Fruit fly (Drosophila melanogaster): ENCODE results near the gene CG31810.
A peak's percentile ranks its signal among the peaks of the same experiment; 100 is the strongest.

CG31810 gene

DNA sequence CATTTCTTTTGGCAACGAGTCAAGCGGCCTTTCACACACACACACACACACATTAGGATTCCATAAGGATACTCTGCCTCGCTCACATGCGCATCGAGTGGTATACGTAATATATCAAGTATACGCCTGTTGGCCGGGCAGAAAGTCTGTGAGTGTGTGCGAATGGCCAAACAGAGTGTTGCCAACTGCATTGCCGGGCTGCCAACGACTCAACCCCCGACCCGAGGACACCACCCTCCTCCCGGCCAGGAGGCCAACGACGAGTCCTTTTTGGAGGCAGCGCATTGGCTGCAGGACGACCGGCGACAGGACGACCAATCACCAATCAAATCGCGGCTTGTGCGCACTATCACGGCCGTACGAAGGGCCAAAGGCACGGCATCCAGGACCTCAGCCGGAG lies 25.5 kb upstream of the CG31810 start:
- TF ChIP-seq HLH4C (GFP tag; IDR thresholded peaks at IDR 0.05; ENCODE audit: partially characterized antibody) (0 out of 3 replicates have a peak, but pooled peaks have one; percentile 26), Deaf1 (tag; optimal IDR thresholded peaks at IDR 0.05) (peak; percentile 68), CG13296 (GFP tag; optimal IDR thresholded peaks at IDR 0.05) (no peak), Nf-YC (tag; optimal IDR thresholded peaks at IDR 0.05) (peak; percentile 92), CG7372 (GFP tag; IDR thresholded peaks at IDR 0.05) (peak; percentile 72), Nf-YB (GFP tag; optimal IDR thresholded peaks at IDR 0.05) (peak; percentile 53), CG1832 (GFP tag; optimal IDR thresholded peaks at IDR 0.05) (peak; percentile 6), Dref (GFP tag; IDR thresholded peaks at IDR 0.05) (0 out of 2 replicates have a peak, but pooled peaks have one; percentile 19), CG15073 (GFP tag; optimal IDR thresholded peaks at IDR 0.05) (no peak), ci (GFP tag; IDR thresholded peaks at IDR 0.05) (0 out of 3 replicates have a peak, but pooled peaks have one; percentile 8), CG1529 (GFP tag; optimal IDR thresholded peaks at IDR 0.05) (no peak)

DNA sequence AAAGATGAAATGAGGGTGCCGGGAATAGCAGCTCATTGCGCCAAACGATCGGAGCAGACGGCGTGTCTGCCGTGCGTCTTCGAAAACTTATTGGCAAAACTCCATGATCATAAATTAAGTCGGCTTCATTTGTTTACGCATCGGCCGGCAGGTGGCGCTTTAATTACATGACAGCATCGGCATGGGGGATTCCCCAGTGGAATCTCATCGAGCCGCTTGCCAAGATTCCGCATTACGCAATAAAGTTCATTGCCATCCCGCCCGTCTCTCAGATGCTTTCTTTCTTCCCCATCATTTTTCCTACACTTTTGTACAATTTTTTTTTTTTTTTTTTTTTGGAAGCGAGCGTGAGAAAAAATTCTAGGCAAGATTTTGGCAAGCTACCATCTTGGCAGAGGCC lies 24.4 kb upstream of the CG31810 start:
- TF ChIP-seq CTCF (GFP tag; optimal IDR thresholded peaks at IDR 0.05) (peak; percentile 76), CG1603 (tag; optimal IDR thresholded peaks at IDR 0.05) (no peak), CG7786 (GFP tag; optimal IDR thresholded peaks at IDR 0.05) (no peak), trh (GFP tag; optimal IDR thresholded peaks at IDR 0.05) (no peak), CG7963 (GFP tag; IDR thresholded peaks at IDR 0.05; ENCODE audit: partially characterized antibody) (no peak), MESR4 (GFP tag; optimal IDR thresholded peaks at IDR 0.05) (no peak), CG7372 (GFP tag; IDR thresholded peaks at IDR 0.05) (no peak), Pdp1 (GFP tag; optimal IDR thresholded peaks at IDR 0.05) (peak in 1 of 2 experiments; percentile 85), mld (GFP tag; IDR thresholded peaks at IDR 0.05; ENCODE audit: partially characterized antibody) (0 out of 3 replicates have a peak, but pooled peaks have one; percentile 32), Drgx (GFP tag; IDR thresholded peaks at IDR 0.05) (no peak), CG30403 (GFP tag; optimal IDR thresholded peaks at IDR 0.05) (no peak), lmd (GFP tag; IDR thresholded peaks at IDR 0.05) (0 out of 2 replicates have a peak, but pooled peaks have one; percentile 10), gro (GFP tag; optimal IDR thresholded peaks at IDR 0.05) (peak; percentile 44), sd (tag; optimal IDR thresholded peaks at IDR 0.05) (peak; percentile 86), Sox102F (GFP tag; optimal IDR thresholded peaks at IDR 0.05) (no peak), sens-2 (GFP tag; IDR thresholded peaks at IDR 0.05) (no peak)

DNA sequence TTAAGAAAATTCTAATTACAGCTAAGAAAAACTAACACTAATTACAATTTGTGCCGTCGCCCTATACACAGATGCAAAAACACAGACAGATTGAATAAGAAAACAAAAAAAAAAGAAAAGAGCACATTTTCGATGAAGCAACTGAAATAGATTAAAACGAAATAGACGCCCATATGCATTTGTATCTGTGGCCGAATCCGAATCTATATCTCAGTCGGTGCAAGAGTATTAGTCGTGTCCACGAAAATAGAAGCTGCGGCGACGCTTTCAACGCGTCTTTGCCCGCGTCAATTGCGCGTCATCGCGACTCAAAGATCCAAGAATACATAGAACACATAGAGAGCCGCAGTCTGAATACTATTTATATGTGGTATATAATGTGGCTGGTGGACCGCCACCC lies 22.8 kb upstream of the CG31810 start:
- TF ChIP-seq Pdp1 (GFP tag; optimal IDR thresholded peaks at IDR 0.05), result peak in 1 of 2 experiments; percentile 41
- TF ChIP-seq CG7987 (GFP tag; optimal IDR thresholded peaks at IDR 0.05), result no peak
- peak; percentile 47 for TF ChIP-seq cg (GFP tag; optimal IDR thresholded peaks at IDR 0.05)
- no peak for TF ChIP-seq D19B (GFP tag; optimal IDR thresholded peaks at IDR 0.05)
- no peak for TF ChIP-seq CG43689 (GFP tag; IDR thresholded peaks at IDR 0.05)
- TF ChIP-seq aop (GFP tag; IDR thresholded peaks at IDR 0.05), result no peak
- no peak for TF ChIP-seq CoRest (tag; optimal IDR thresholded peaks at IDR 0.05)
- TF ChIP-seq Chrac-16 (GFP tag; optimal IDR thresholded peaks at IDR 0.05), result no peak
- no peak for TF ChIP-seq CG1603 (tag; optimal IDR thresholded peaks at IDR 0.05)
- TF ChIP-seq Ptx1 (GFP tag; IDR thresholded peaks at IDR 0.05), result no peak
- no peak for TF ChIP-seq HLH3B (GFP tag; IDR thresholded peaks at IDR 0.05)
- peak; percentile 74; the same call in 1 of the 4 replicates for TF ChIP-seq chinmo (GFP tag; IDR thresholded peaks at IDR 0.05; ENCODE audit: partially characterized antibody)

DNA sequence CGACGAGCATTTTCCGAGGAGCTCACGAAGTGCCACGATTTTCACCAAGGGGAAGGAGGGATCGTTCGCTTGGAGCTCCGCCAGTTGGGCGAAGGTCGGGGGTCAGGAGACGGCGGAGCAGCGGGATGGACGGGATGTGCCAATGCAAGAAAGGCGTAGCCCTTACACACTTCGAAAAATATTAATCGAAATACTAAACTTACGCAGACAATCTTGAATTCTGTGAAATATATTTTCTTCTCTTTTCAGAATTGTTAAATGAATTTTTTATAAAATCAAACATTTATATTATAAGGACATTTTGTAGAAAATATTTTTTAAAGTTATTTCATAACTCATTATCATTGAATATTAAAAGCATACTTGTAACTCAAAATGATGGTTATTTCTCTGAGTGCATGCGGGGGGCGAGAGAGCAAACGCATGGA lies 16.7 kb upstream of the CG31810 start:
- peak; percentile 61; the same call in 1 of the 2 replicates for TF ChIP-seq Atf6 (GFP tag; IDR thresholded peaks at IDR 0.05)
- peak; percentile 66 for TF ChIP-seq nmo (GFP tag; optimal IDR thresholded peaks at IDR 0.05)
- TF ChIP-seq CG18262 (tag; optimal IDR thresholded peaks at IDR 0.05), result peak; percentile 61
- TF ChIP-seq Sox100B (GFP tag; optimal IDR thresholded peaks at IDR 0.05), result peak; percentile 71
- TF ChIP-seq croc (GFP tag; conservative IDR thresholded peaks at IDR 0.05), result peak; percentile 43; the same call in 2 of the 3 replicates
- TF ChIP-seq Hr78 (GFP tag; optimal IDR thresholded peaks at IDR 0.05), result peak in 1 of 2 experiments; percentile 96
- peak; percentile 74 for TF ChIP-seq CG11504 (tag; optimal IDR thresholded peaks at IDR 0.05)
- no peak for TF ChIP-seq CG1024 (GFP tag; IDR thresholded peaks at IDR 0.05)
- peak; percentile 44 for TF ChIP-seq CG13296 (GFP tag; optimal IDR thresholded peaks at IDR 0.05)
- TF ChIP-seq CG9876 (GFP tag; optimal IDR thresholded peaks at IDR 0.05), result no peak
- TF ChIP-seq B-H1 (GFP tag; IDR thresholded peaks at IDR 0.05), result peak; percentile 32; the same call in 1 of the 3 replicates
- TF ChIP-seq Asciz (GFP tag; optimal IDR thresholded peaks at IDR 0.05), result peak; percentile 31
